Fruit fly (Drosophila melanogaster) whole organism, embryonic: ENCODE results near the gene Alg9.

ENCODE experiments used
- Bdp1 ChIP-seq: fragments of 200-800 bp; sonication (Bioruptor generic); optimal IDR thresholded peaks from 3 replicates; lab custom pipeline; 2016; ENCODE audit warnings: missing biosample characterization, missing genetic modification characterization
- CG10543 ChIP-seq: fragments of 200-800 bp; sonication (Bioruptor generic); optimal IDR thresholded peaks from 3 replicates; lab custom pipeline; 2017; ENCODE audit warnings: missing biosample characterization, mild to moderate bottlenecking, missing genetic modification characterization, moderate library complexity
- CG12236 ChIP-seq: fragments of 200-800 bp; sonication (Bioruptor generic); optimal IDR thresholded peaks from 2 replicates; lab custom pipeline; 2016; ENCODE audit warnings: missing biosample characterization, missing genetic modification characterization
- CG13424 ChIP-seq: fragments of 200-800 bp; sonication (Bioruptor generic); optimal IDR thresholded peaks from 2 replicates; lab custom pipeline; 2019; ENCODE audit warnings: missing biosample characterization, mild to moderate bottlenecking, missing genetic modification characterization, moderate library complexity
- CG13624 ChIP-seq: fragments of 200-800 bp; sonication (Bioruptor generic); optimal IDR thresholded peaks from 2 replicates; lab custom pipeline; 2016; ENCODE audit warnings: missing biosample characterization, missing genetic modification characterization
- CG14710 ChIP-seq: fragments of 200-800 bp; sonication (Bioruptor generic); optimal IDR thresholded peaks from 3 replicates; lab custom pipeline; 2019; ENCODE audit warnings: missing biosample characterization, mild to moderate bottlenecking, missing genetic modification characterization, moderate library complexity
- CG1603 ChIP-seq: fragments of 200-800 bp; sonication (Bioruptor generic); optimal IDR thresholded peaks from 2 replicates; lab custom pipeline; 2019; ENCODE audit warnings: missing biosample characterization, mild to moderate bottlenecking, missing genetic modification characterization, moderate library complexity
- CG17829 ChIP-seq: fragments of 200-800 bp; optimal IDR thresholded peaks from 2 replicates; lab custom pipeline; 2019; ENCODE audit warnings: missing biosample characterization, mild to moderate bottlenecking, missing genetic modification characterization, moderate library complexity
- CG17912 ChIP-seq: fragments of 200-800 bp; sonication (Bioruptor generic); optimal IDR thresholded peaks from 2 replicates; lab custom pipeline; 2018; ENCODE audit warnings: missing biosample characterization, mild to moderate bottlenecking, missing genetic modification characterization
- CG30020 ChIP-seq: fragments of 200-800 bp; optimal IDR thresholded peaks from 2 replicates; lab custom pipeline; 2019; ENCODE audit warnings: missing biosample characterization, mild to moderate bottlenecking, missing genetic modification characterization, moderate library complexity
- CG33213 ChIP-seq: fragments of 200-800 bp; sonication (Bioruptor generic); optimal IDR thresholded peaks from 3 replicates; lab custom pipeline; 2016; ENCODE audit warnings: missing biosample characterization, missing genetic modification characterization
- CG42726 ChIP-seq: fragments of 200-800 bp; sonication (Bioruptor generic); IDR thresholded peaks from 2 replicates; pipeline ENCODE4 v1.3.6; 2022; ENCODE audit warnings: missing biosample characterization, missing genetic modification characterization; ENCODE audit not compliant: partially characterized antibody
- CG4424 ChIP-seq: fragments of 200-800 bp; sonication (Bioruptor generic); optimal IDR thresholded peaks from 3 replicates; lab custom pipeline; 2016; ENCODE audit warnings: missing biosample characterization, missing genetic modification characterization
- CG6175 ChIP-seq: fragments of 200-800 bp; sonication (Bioruptor generic); IDR thresholded peaks from 3 replicates; pipeline ENCODE4 v1.3.6; 2022; ENCODE audit warnings: missing biosample characterization, missing genetic modification characterization
- CG7786 ChIP-seq: fragments of 200-800 bp; sonication (Bioruptor generic); optimal IDR thresholded peaks from 2 replicates; lab custom pipeline; 2016; ENCODE audit warnings: missing biosample characterization, missing genetic modification characterization
- CG8089 ChIP-seq: fragments of 200-800 bp; sonication (Bioruptor generic); optimal IDR thresholded peaks from 3 replicates; lab custom pipeline; 2016; ENCODE audit warnings: missing biosample characterization, missing genetic modification characterization
- CG8388 ChIP-seq: fragments of 200-800 bp; sonication (Bioruptor generic); optimal IDR thresholded peaks from 2 replicates; lab custom pipeline; 2019; ENCODE audit warnings: missing biosample characterization, mild to moderate bottlenecking, missing genetic modification characterization, moderate library complexity
- CG9797 ChIP-seq: fragments of 200-800 bp; sonication (Bioruptor generic); optimal IDR thresholded peaks from 3 replicates; lab custom pipeline; 2018; ENCODE audit warnings: missing biosample characterization, mild to moderate bottlenecking, missing genetic modification characterization
- CG9932 ChIP-seq: fragments of 200-800 bp; sonication (Bioruptor generic); IDR thresholded peaks from 2 replicates; pipeline ENCODE4 v1.3.6; 2022; ENCODE audit warnings: missing biosample characterization, missing genetic modification characterization
- Chrac-16 ChIP-seq: fragments of 200-800 bp; sonication (Bioruptor generic); optimal IDR thresholded peaks from 3 replicates; lab custom pipeline; 2016; ENCODE audit warnings: missing biosample characterization, missing genetic modification characterization
- Doc3 ChIP-seq: fragments of 200-800 bp; sonication (Bioruptor generic); IDR thresholded peaks from 3 replicates; pipeline ENCODE4 v1.3.6; 2022; ENCODE audit warnings: missing biosample characterization, missing genetic modification characterization; ENCODE audit not compliant: partially characterized antibody
- Gug ChIP-seq: fragments of 200-800 bp; sonication (Bioruptor generic); IDR thresholded peaks from 4 replicates; pipeline ENCODE4 v1.3.6; 2022; ENCODE audit warnings: missing biosample characterization, missing genetic modification characterization
- Nf-YB ChIP-seq: fragments of 200-800 bp; sonication (Bioruptor generic); optimal IDR thresholded peaks from 3 replicates; lab custom pipeline; 2019; ENCODE audit warnings: missing biosample characterization, mild to moderate bottlenecking, missing genetic modification characterization, moderate library complexity
- Sin3A ChIP-seq: fragments of >200 bp; optimal IDR thresholded peaks from 2 replicates; lab custom pipeline; 2018
- Sry-δ ChIP-seq: fragments of 200-800 bp; sonication (Bioruptor generic); optimal IDR thresholded peaks from 2 replicates; lab custom pipeline; 2016; ENCODE audit warnings: missing biosample characterization, missing genetic modification characterization
- Ssrp ChIP-seq: fragments of 200-800 bp; sonication (Bioruptor generic); optimal IDR thresholded peaks from 2 replicates; lab custom pipeline; 2018; ENCODE audit warnings: missing biosample characterization, mild to moderate bottlenecking, missing genetic modification characterization, moderate library complexity
- Xbp1 ChIP-seq: fragments of 200-800 bp; sonication (Bioruptor generic); optimal IDR thresholded peaks from 3 replicates; lab custom pipeline; 2016; ENCODE audit warnings: missing biosample characterization, mild to moderate bottlenecking, missing genetic modification characterization
- bbx ChIP-seq: fragments of 200-800 bp; sonication (Bioruptor generic); IDR thresholded peaks from 2 replicates; pipeline ENCODE4 v1.3.6; 2022; ENCODE audit warnings: missing biosample characterization, missing genetic modification characterization; ENCODE audit not compliant: partially characterized antibody
- bowl ChIP-seq: fragments of 200-800 bp; sonication (Bioruptor generic); IDR thresholded peaks from 2 replicates; pipeline ENCODE4 v1.3.6; 2022; ENCODE audit warnings: missing biosample characterization, missing genetic modification characterization
- btn ChIP-seq: fragments of 200-800 bp; sonication (Bioruptor generic); optimal IDR thresholded peaks from 2 replicates; lab custom pipeline; 2016; ENCODE audit warnings: missing biosample characterization, missing genetic modification characterization
- cwo ChIP-seq: fragments of 200-800 bp; sonication (Bioruptor generic); optimal IDR thresholded peaks from 3 replicates; lab custom pipeline; 2017; ENCODE audit warnings: missing biosample characterization, missing genetic modification characterization, mild to moderate bottlenecking, moderate library complexity, missing genetic modification reagents
- emc ChIP-seq: fragments of 200-800 bp; sonication (Bioruptor generic); optimal IDR thresholded peaks from 2 replicates; lab custom pipeline; 2016; ENCODE audit warnings: missing biosample characterization, missing genetic modification characterization
- fd96Cb ChIP-seq: fragments of 200-800 bp; sonication (Bioruptor generic); optimal IDR thresholded peaks from 2 replicates; lab custom pipeline; 2018; ENCODE audit warnings: missing biosample characterization, mild to moderate bottlenecking, missing genetic modification characterization, moderate library complexity
- gcm2 ChIP-seq: fragments of 200-800 bp; sonication (Bioruptor generic); optimal IDR thresholded peaks from 2 replicates; lab custom pipeline; 2016; ENCODE audit warnings: missing biosample characterization, missing genetic modification characterization
- gt ChIP-seq: fragments of 200-800 bp; sonication (Bioruptor generic); IDR thresholded peaks from 2 replicates; pipeline ENCODE4 v1.3.6; 2022; ENCODE audit warnings: missing biosample characterization, missing genetic modification characterization
- hth ChIP-seq: fragments of >200 bp; optimal IDR thresholded peaks from 2 replicates; lab custom pipeline; 2017; ENCODE audit warnings: inconsistent platforms
- ken ChIP-seq: fragments of 200-800 bp; sonication (Bioruptor generic); IDR thresholded peaks from 3 replicates; pipeline ENCODE4 v1.3.6; 2022; ENCODE audit warnings: missing biosample characterization, missing genetic modification characterization
- knrl ChIP-seq: fragments of 200-800 bp; sonication (Bioruptor generic); IDR thresholded peaks from 3 replicates; pipeline ENCODE4 v1.3.6; 2022; ENCODE audit warnings: missing biosample characterization, missing genetic modification characterization; ENCODE audit not compliant: partially characterized antibody
- lab ChIP-seq: fragments of 200-800 bp; sonication (Bioruptor generic); optimal IDR thresholded peaks from 3 replicates; lab custom pipeline; 2017; ENCODE audit warnings: missing biosample characterization, missing genetic modification characterization, mild to moderate bottlenecking, moderate library complexity, missing genetic modification reagents
- mam ChIP-seq: fragments of 200-800 bp; sonication (Bioruptor generic); optimal IDR thresholded peaks from 3 replicates; lab custom pipeline; 2016; ENCODE audit warnings: missing biosample characterization, missing genetic modification characterization
- nerfin-1 ChIP-seq: fragments of 200-800 bp; sonication (Bioruptor generic); optimal IDR thresholded peaks from 3 replicates; lab custom pipeline; 2019; ENCODE audit warnings: missing biosample characterization, mild to moderate bottlenecking, missing genetic modification characterization, moderate library complexity
- prd ChIP-seq, 3 experiments: fragments of >200 bp in 2 of 3; fragments of 200-800 bp in 1 of 3; sonication (Bioruptor generic) in 1 of 3; optimal IDR thresholded peaks in 2 of 3; IDR thresholded peaks in 1 of 3; 2 replicates in 2 of 3; 3 replicates in 1 of 3; pipeline versions ENCODE4 v1.3.6 to Lab custom; 2017 to 2022; ENCODE audit warnings: missing biosample characterization in 1 of 3, missing genetic modification characterization in 1 of 3
- pros ChIP-seq: fragments of 200-800 bp; sonication (Bioruptor generic); optimal IDR thresholded peaks from 3 replicates; lab custom pipeline; 2019; ENCODE audit warnings: missing biosample characterization, mild to moderate bottlenecking, missing genetic modification characterization, moderate library complexity
- pum ChIP-seq: fragments of 200-800 bp; sonication (Bioruptor generic); optimal IDR thresholded peaks from 2 replicates; lab custom pipeline; 2016; ENCODE audit warnings: missing biosample characterization, missing genetic modification characterization
- rib ChIP-seq: fragments of 200-800 bp; sonication (Bioruptor generic); IDR thresholded peaks from 2 replicates; pipeline ENCODE4 v1.3.6; 2022; ENCODE audit warnings: missing biosample characterization, missing genetic modification characterization
- slou ChIP-seq: fragments of 200-800 bp; sonication (Bioruptor generic); optimal IDR thresholded peaks from 3 replicates; lab custom pipeline; 2016; ENCODE audit warnings: missing biosample characterization, missing genetic modification characterization
- sna ChIP-seq: fragments of 200-800 bp; sonication (Bioruptor generic); IDR thresholded peaks from 2 replicates; pipeline ENCODE4 v1.3.6; 2022; ENCODE audit warnings: missing biosample characterization, missing genetic modification characterization; ENCODE audit not compliant: partially characterized antibody
- zen ChIP-seq: fragments of 200-800 bp; sonication (Bioruptor generic); optimal IDR thresholded peaks from 3 replicates; lab custom pipeline; 2018; ENCODE audit warnings: missing biosample characterization, mild to moderate bottlenecking, missing genetic modification characterization, moderate library complexity

Alg9 gene

DNA sequence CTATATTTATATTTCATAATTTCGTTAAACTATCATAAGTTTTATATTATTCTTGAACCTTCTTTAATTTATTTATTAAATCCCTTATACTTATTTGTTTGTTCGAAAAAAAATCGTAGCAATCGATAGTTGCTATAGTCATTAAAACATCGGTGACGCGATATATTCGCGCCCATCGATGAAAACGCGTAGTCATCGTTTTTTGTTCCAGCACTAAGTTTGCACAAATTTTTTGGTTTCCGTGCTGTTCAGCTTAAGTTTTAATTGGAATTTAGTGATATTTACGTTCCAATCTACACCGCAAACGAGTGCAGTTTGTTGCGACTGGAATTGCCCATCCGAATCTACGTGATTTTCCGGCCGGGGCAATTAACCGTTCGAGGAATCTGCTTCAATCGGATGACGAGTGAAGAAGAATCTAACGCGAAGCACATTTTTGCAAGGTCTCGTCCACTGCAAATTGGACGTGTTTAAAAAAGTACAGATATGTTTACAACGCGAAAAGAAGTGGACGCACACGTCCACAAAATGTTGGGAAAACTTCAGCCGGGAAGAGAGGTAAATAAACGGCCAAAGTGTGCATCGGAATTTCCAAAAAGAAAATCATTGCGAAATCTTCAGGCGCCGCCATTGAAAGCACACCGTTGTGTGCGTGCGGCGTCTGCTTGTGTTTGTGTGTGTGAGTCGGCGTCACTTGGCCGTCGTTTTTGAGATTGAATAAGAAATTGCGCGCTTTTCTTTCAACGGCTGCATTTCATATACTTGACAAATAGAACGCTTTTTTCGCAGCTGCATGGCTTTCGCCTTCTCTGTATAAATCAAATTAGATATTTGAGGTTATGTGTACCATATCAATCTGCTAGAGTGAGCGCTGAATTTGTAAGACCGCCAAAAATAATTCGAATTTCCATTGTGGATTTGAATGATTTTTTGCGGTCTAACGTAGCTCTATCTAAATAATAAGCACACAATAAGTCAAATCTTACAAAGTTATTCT is 28.1 kb downstream of the Alg9 start, which contains the start of gene Nup358 (continued):
- TF ChIP-seq sna (GFP tag; lab: Robert Waterston, UW) (peak; percentile 90), Ssrp (tag; lab: Kevin White, UChicago) (no peak), fd96Cb (tag; lab: Kevin White, UChicago) (no peak), pum (GFP tag; lab: Kevin White, UChicago) (no peak), CG7786 (no peak), CG9932 (peak; percentile 64), lab (GFP tag; lab: Kevin White, UChicago) (no peak), nerfin-1 (tag; lab: Kevin White, UChicago) (peak; percentile 98), CG10543 (GFP tag; lab: Kevin White, UChicago) (peak; percentile 14), hth (lab: Kevin White, UChicago) (no peak), emc (no peak), CG42726 (GFP tag; lab: Robert Waterston, UW) (peak; percentile 99), CG4424 (no peak), slou (GFP tag; lab: Kevin White, UChicago) (no peak), CG30020 (tag; lab: Kevin White, UChicago) (peak; percentile 35), gcm2 (GFP tag; lab: Kevin White, UChicago) (no peak), Nf-YB (GFP tag; lab: Kevin White, UChicago) (no peak), Xbp1 (GFP tag; lab: Kevin White, UChicago) (peak; percentile 38), ken (GFP tag; lab: Robert Waterston, UW) (no peak), Sry-δ (GFP tag; lab: Kevin White, UChicago) (peak; percentile 91), knrl (peak; percentile 98), gt (GFP tag; lab: Robert Waterston, UW) (no peak), mam (GFP tag; lab: Kevin White, UChicago) (no peak), CG17912 (GFP tag; lab: Kevin White, UChicago) (no peak), Chrac-16 (GFP tag; lab: Kevin White, UChicago) (no peak), CG13624 (GFP tag; lab: Kevin White, UChicago) (no peak), CG14710 (tag; lab: Kevin White, UChicago) (peak; percentile 55), CG6175 (GFP tag; lab: Robert Waterston, UW) (no peak), prd (optimal IDR thresholded peaks at IDR 0.05; lab: Kevin White, UChicago) (no peak), prd (GFP tag; IDR thresholded peaks at IDR 0.05; lab: Robert Waterston, UW) (no peak), cwo (GFP tag; lab: Kevin White, UChicago) (no peak), Doc3 (peak; percentile 96), bbx (GFP tag; lab: Robert Waterston, UW) (peak; percentile 99), CG12236 (no peak), rib (GFP tag; lab: Robert Waterston, UW) (peak; percentile 95), CG9797 (GFP tag; lab: Kevin White, UChicago) (peak; percentile 8), Bdp1 (GFP tag; lab: Kevin White, UChicago) (no peak), CG17829 (tag; lab: Kevin White, UChicago) (peak; percentile 35), CG33213 (GFP tag; lab: Kevin White, UChicago) (no peak), Gug (GFP tag; lab: Robert Waterston, UW) (no peak), CG8388 (GFP tag; lab: Kevin White, UChicago) (no peak), btn (no peak), bowl (no peak), pros (no peak), Sin3A (lab: Kevin White, UChicago) (peak; percentile 75), CG13424 (tag; lab: Kevin White, UChicago) (no peak), CG8089 (GFP tag; lab: Kevin White, UChicago) (no peak), zen (tag; lab: Kevin White, UChicago) (peak; percentile 4), CG1603 (peak; percentile 62)
